ENCODE assay signal across 1 worm cellular context in the genomic region with DNA sequence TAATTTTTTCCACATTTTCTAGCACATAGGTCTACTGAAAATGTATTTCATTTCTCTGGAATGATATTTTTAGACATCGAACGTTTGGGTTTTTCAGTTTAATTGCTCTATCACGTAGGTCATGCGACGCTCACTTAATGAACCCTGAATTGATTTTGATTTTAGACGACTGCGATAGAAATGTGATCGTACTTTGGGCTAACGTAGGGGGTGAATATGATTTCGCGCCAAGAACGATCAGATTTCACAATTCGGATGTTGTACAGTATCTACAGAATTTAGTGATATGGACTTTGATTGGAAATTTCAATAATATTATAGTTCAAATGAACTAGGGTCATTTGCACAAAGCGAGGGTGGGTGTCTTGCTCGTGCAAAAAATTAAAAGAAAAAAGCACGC.
TF ChIP-seq lines count a peak whose summit lies in the region.

No protein-coding gene starts in this region.

TF ChIP-seq in whole organism, L1 larva, 84 proteins besides CTCF, POLR2A, EP300 and RAD21 (continued from another document):
- TF ChIP-seq pag-3 (tag; optimal IDR thresholded peaks at IDR 0.05; lab: Kevin White, UChicago; ENCODE audit: borderline replicate concordance, insufficient read depth) = no peak
- TF ChIP-seq lin-35 (GFP tag; optimal IDR thresholded peaks at IDR 0.05; lab: Kevin White, UChicago) = peak in 1 of 2 experiments; percentile 45
- TF ChIP-seq snu-23 (GFP tag; optimal IDR thresholded peaks at IDR 0.05; lab: Kevin White, UChicago) = peak; percentile 27
- TF ChIP-seq isw-1 (GFP tag; IDR thresholded peaks at IDR 0.05; lab: Robert Waterston, UW) = no peak
- TF ChIP-seq efl-3 (GFP tag; optimal IDR thresholded peaks at IDR 0.05; lab: Kevin White, UChicago) = no peak
- TF ChIP-seq nhr-19 (GFP tag; conservative IDR thresholded peaks at IDR 0.05; lab: Robert Waterston, UW) = peak; percentile 82
- TF ChIP-seq lin-14 (GFP tag; optimal IDR thresholded peaks at IDR 0.05; lab: Kevin White, UChicago) = peak; percentile 24
- no peak for TF ChIP-seq swsn-7 (tag; optimal IDR thresholded peaks at IDR 0.05; lab: Kevin White, UChicago)
- TF ChIP-seq mdl-1 (tag; optimal IDR thresholded peaks at IDR 0.05; lab: Kevin White, UChicago) = peak in 1 of 2 experiments; percentile 24
- no peak for TF ChIP-seq mab-9 (GFP tag; IDR thresholded peaks at IDR 0.05; lab: Robert Waterston, UW)
